Fruit fly (Drosophila melanogaster) whole organism, embryonic: ENCODE measurements around the gene Fitm.

ENCODE experiments used
- Ada2b ChIP-seq: fragments of 200-800 bp; sonication (Bioruptor generic); IDR thresholded peaks from 2 replicates; pipeline ENCODE4 v1.3.6; 2022; ENCODE audit warnings: missing biosample characterization, missing genetic modification characterization
- CG1024 ChIP-seq: fragments of 200-800 bp; sonication (Bioruptor generic); IDR thresholded peaks from 2 replicates; pipeline ENCODE4 v1.3.6; 2022; ENCODE audit warnings: missing biosample characterization, missing genetic modification characterization
- CG11504 ChIP-seq: fragments of 200-800 bp; sonication (Bioruptor generic); optimal IDR thresholded peaks from 3 replicates; lab custom pipeline; 2019; ENCODE audit warnings: missing biosample characterization, mild to moderate bottlenecking, missing genetic modification characterization, moderate library complexity
- CG11695 ChIP-seq: fragments of 200-800 bp; sonication (Bioruptor generic); IDR thresholded peaks from 3 replicates; pipeline ENCODE4 v1.3.6; 2022; ENCODE audit warnings: missing biosample characterization, missing genetic modification characterization
- CG11723 ChIP-seq: fragments of 200-800 bp; sonication (Bioruptor generic); optimal IDR thresholded peaks from 2 replicates; lab custom pipeline; 2017; ENCODE audit warnings: missing biosample characterization, mild to moderate bottlenecking, missing genetic modification characterization
- CG12219 ChIP-seq: fragments of 200-800 bp; sonication (Bioruptor generic); optimal IDR thresholded peaks from 3 replicates; lab custom pipeline; 2018; ENCODE audit warnings: missing biosample characterization, mild to moderate bottlenecking, missing genetic modification characterization
- CG12659 ChIP-seq: fragments of 200-800 bp; sonication (Bioruptor generic); optimal IDR thresholded peaks from 3 replicates; lab custom pipeline; 2017; ENCODE audit warnings: mild to moderate bottlenecking, missing biosample characterization, missing genetic modification reagents, missing genetic modification characterization
- CG14441 ChIP-seq: fragments of 200-800 bp; sonication (Bioruptor generic); IDR thresholded peaks from 2 replicates; pipeline ENCODE4 v1.3.6; 2022; ENCODE audit warnings: missing biosample characterization, missing genetic modification characterization
- CG15269 ChIP-seq: fragments of 200-800 bp; sonication (Bioruptor generic); optimal IDR thresholded peaks from 2 replicates; lab custom pipeline; 2018; ENCODE audit warnings: missing biosample characterization, mild to moderate bottlenecking, missing genetic modification characterization, moderate library complexity
- CG15479 ChIP-seq: fragments of 200-800 bp; sonication (Bioruptor generic); optimal IDR thresholded peaks from 3 replicates; lab custom pipeline; 2019; ENCODE audit warnings: missing biosample characterization, mild to moderate bottlenecking, missing genetic modification characterization, moderate library complexity
- CG15514 ChIP-seq: fragments of 200-800 bp; sonication (Bioruptor generic); optimal IDR thresholded peaks from 3 replicates; lab custom pipeline; 2017; ENCODE audit warnings: missing biosample characterization, missing genetic modification characterization, mild to moderate bottlenecking, moderate library complexity, missing genetic modification reagents
- CG15601 ChIP-seq: fragments of 200-800 bp; sonication (Bioruptor generic); optimal IDR thresholded peaks from 3 replicates; lab custom pipeline; 2019; ENCODE audit warnings: missing biosample characterization, mild to moderate bottlenecking, missing genetic modification characterization, moderate library complexity
- CG1602 ChIP-seq: fragments of 200-800 bp; sonication (Bioruptor generic); optimal IDR thresholded peaks from 3 replicates; lab custom pipeline; 2016; ENCODE audit warnings: missing biosample characterization, missing genetic modification characterization
- CG17612 ChIP-seq: fragments of 200-800 bp; sonication (Bioruptor generic); IDR thresholded peaks from 2 replicates; pipeline ENCODE4 v1.3.6; 2022; ENCODE audit warnings: missing biosample characterization, missing genetic modification characterization
- CG18011 ChIP-seq: fragments of 200-800 bp; sonication (Bioruptor generic); optimal IDR thresholded peaks from 2 replicates; lab custom pipeline; 2017; ENCODE audit warnings: missing biosample characterization, missing genetic modification characterization, mild to moderate bottlenecking, moderate library complexity, missing genotype
- CG2116 ChIP-seq: fragments of 200-800 bp; sonication (Bioruptor generic); optimal IDR thresholded peaks from 3 replicates; lab custom pipeline; 2018; ENCODE audit warnings: missing biosample characterization, mild to moderate bottlenecking, missing genetic modification characterization
- CG7271 ChIP-seq: fragments of 200-800 bp; sonication (Bioruptor generic); optimal IDR thresholded peaks from 2 replicates; lab custom pipeline; 2018; ENCODE audit warnings: missing biosample characterization, mild to moderate bottlenecking, missing genetic modification characterization, moderate library complexity
- CG8388 ChIP-seq: fragments of 200-800 bp; sonication (Bioruptor generic); optimal IDR thresholded peaks from 2 replicates; lab custom pipeline; 2019; ENCODE audit warnings: missing biosample characterization, mild to moderate bottlenecking, missing genetic modification characterization, moderate library complexity
- CG9727 ChIP-seq: fragments of 200-800 bp; sonication (Bioruptor generic); optimal IDR thresholded peaks from 3 replicates; lab custom pipeline; 2017; ENCODE audit warnings: missing biosample characterization, mild to moderate bottlenecking, missing genetic modification characterization
- CG9932 ChIP-seq: fragments of 200-800 bp; sonication (Bioruptor generic); IDR thresholded peaks from 2 replicates; pipeline ENCODE4 v1.3.6; 2022; ENCODE audit warnings: missing biosample characterization, missing genetic modification characterization
- Dad ChIP-seq: fragments of 200-800 bp; sonication (Bioruptor generic); optimal IDR thresholded peaks from 3 replicates; lab custom pipeline; 2016; ENCODE audit warnings: missing biosample characterization, missing genetic modification characterization
- Ets97D ChIP-seq: fragments of 200-800 bp; sonication (Bioruptor generic); optimal IDR thresholded peaks from 3 replicates; lab custom pipeline; 2016; ENCODE audit warnings: missing biosample characterization, missing genetic modification characterization
- Gsc ChIP-seq: fragments of 200-800 bp; sonication (Bioruptor generic); IDR thresholded peaks from 2 replicates; pipeline ENCODE4 v1.3.6; 2022; ENCODE audit warnings: missing biosample characterization, missing genetic modification characterization
- HHEX ChIP-seq: fragments of 200-800 bp; sonication (Bioruptor generic); optimal IDR thresholded peaks from 3 replicates; lab custom pipeline; 2017; ENCODE audit warnings: missing biosample characterization, mild to moderate bottlenecking, missing genetic modification characterization, missing genetic modification reagents
- HLH3B ChIP-seq: fragments of 200-800 bp; sonication (Bioruptor generic); IDR thresholded peaks from 2 replicates; pipeline ENCODE4 v1.3.6; 2022; ENCODE audit warnings: missing biosample characterization, missing genetic modification characterization
- Hmx ChIP-seq: fragments of 200-800 bp; sonication (Bioruptor generic); optimal IDR thresholded peaks from 2 replicates; lab custom pipeline; 2016; ENCODE audit warnings: missing biosample characterization, missing genetic modification characterization
- MTF-1 ChIP-seq: fragments of 200-800 bp; sonication (Bioruptor generic); optimal IDR thresholded peaks from 2 replicates; lab custom pipeline; 2018; ENCODE audit warnings: missing biosample characterization, mild to moderate bottlenecking, missing genetic modification characterization, borderline replicate concordance
- Mad ChIP-seq: fragments of 200-800 bp; sonication (Bioruptor generic); optimal IDR thresholded peaks from 2 replicates; lab custom pipeline; 2016; ENCODE audit warnings: missing biosample characterization, missing genetic modification characterization
- Neu2 ChIP-seq: fragments of 200-800 bp; sonication (Bioruptor generic); optimal IDR thresholded peaks from 3 replicates; lab custom pipeline; 2016; ENCODE audit warnings: missing biosample characterization, missing genetic modification characterization, borderline replicate concordance
- NfI ChIP-seq: fragments of 200-800 bp; sonication (Bioruptor generic); optimal IDR thresholded peaks from 3 replicates; lab custom pipeline; 2018; ENCODE audit warnings: missing biosample characterization, mild to moderate bottlenecking, missing genetic modification characterization, moderate library complexity
- PHDP ChIP-seq: fragments of 200-800 bp; sonication (Bioruptor generic); optimal IDR thresholded peaks from 3 replicates; lab custom pipeline; 2018; ENCODE audit warnings: missing biosample characterization, mild to moderate bottlenecking, missing genetic modification characterization, moderate library complexity
- Sox100B ChIP-seq: fragments of 200-800 bp; sonication (Bioruptor generic); optimal IDR thresholded peaks from 3 replicates; lab custom pipeline; 2018; ENCODE audit warnings: missing biosample characterization, mild to moderate bottlenecking, missing genetic modification characterization
- caup ChIP-seq: fragments of 200-800 bp; sonication (Bioruptor generic); optimal IDR thresholded peaks from 3 replicates; lab custom pipeline; 2017; ENCODE audit warnings: missing biosample characterization, mild to moderate bottlenecking, missing genetic modification characterization, moderate library complexity; ENCODE audit not compliant: severe bottlenecking
- ci ChIP-seq: fragments of 200-800 bp; sonication (Bioruptor generic); IDR thresholded peaks from 3 replicates; pipeline ENCODE4 v1.3.6; 2022; ENCODE audit warnings: missing biosample characterization, missing genetic modification characterization
- danr ChIP-seq: fragments of 200-800 bp; sonication (Bioruptor generic); IDR thresholded peaks from 2 replicates; pipeline ENCODE4 v1.3.6; 2022; ENCODE audit warnings: missing biosample characterization, missing genetic modification characterization
- dati ChIP-seq: fragments of 200-800 bp; sonication (Bioruptor generic); IDR thresholded peaks from 2 replicates; pipeline ENCODE4 v1.3.6; 2022; ENCODE audit warnings: missing biosample characterization, missing genetic modification characterization
- ems ChIP-seq: fragments of 200-800 bp; sonication (Bioruptor generic); optimal IDR thresholded peaks from 3 replicates; lab custom pipeline; 2016; ENCODE audit warnings: missing biosample characterization, missing genetic modification characterization
- en ChIP-seq: fragments of 200-800 bp; sonication (Bioruptor generic); optimal IDR thresholded peaks from 2 replicates; lab custom pipeline; 2016; ENCODE audit warnings: missing biosample characterization, missing genetic modification characterization
- eve ChIP-seq, 2 experiments: fragments of >200 bp; optimal IDR thresholded peaks; 2 replicates each; lab custom pipeline; 2017; ENCODE audit warnings: missing biosample characterization in 2 of 2, missing genetic modification characterization in 2 of 2
- grau ChIP-seq: fragments of 200-800 bp; optimal IDR thresholded peaks from 3 replicates; lab custom pipeline; 2019; ENCODE audit warnings: missing biosample characterization, mild to moderate bottlenecking, missing genetic modification characterization, moderate library complexity
- h ChIP-seq: fragments of >200 bp; optimal IDR thresholded peaks from 2 replicates; lab custom pipeline; 2017
- sens ChIP-seq: fragments of 200-800 bp; sonication (Bioruptor generic); peaks from one replicate; lab custom pipeline; 2016; ENCODE audit warnings: missing biosample characterization, missing genetic modification characterization
- sens-2 ChIP-seq: fragments of 200-800 bp; sonication (Bioruptor generic); IDR thresholded peaks from 2 replicates; pipeline ENCODE4 v1.3.6; 2022; ENCODE audit warnings: missing biosample characterization, missing genetic modification characterization
- so ChIP-seq: fragments of 200-800 bp; sonication (Bioruptor generic); IDR thresholded peaks from 3 replicates; pipeline ENCODE4 v1.3.6; 2022; ENCODE audit warnings: missing biosample characterization, missing genetic modification characterization
- stwl ChIP-seq: fragments of 200-800 bp; sonication (Bioruptor generic); optimal IDR thresholded peaks from 3 replicates; lab custom pipeline; 2018; ENCODE audit warnings: missing biosample characterization, mild to moderate bottlenecking, missing genetic modification characterization, moderate library complexity
- tio ChIP-seq: fragments of 200-800 bp; sonication (Bioruptor generic); optimal IDR thresholded peaks from 2 replicates; lab custom pipeline; 2017; ENCODE audit warnings: missing biosample characterization, missing genetic modification characterization, inconsistent platforms

The Fitm gene

dm6 chr3L:5096674-5097073 is 49.2 kb downstream of the Fitm start:
- TF ChIP-seq sens-2 (GFP tag; lab: Robert Waterston, UW) (peak; percentile 18; the same call in 1 of the 2 replicates), h (no peak), Mad (GFP tag; lab: Kevin White, UChicago) (no peak), CG14441 (GFP tag; lab: Robert Waterston, UW) (no peak), ems (no peak), Sox100B (GFP tag; lab: Kevin White, UChicago) (no peak), CG11695 (GFP tag; lab: Robert Waterston, UW) (no peak), CG15269 (no peak), CG1024 (GFP tag; lab: Robert Waterston, UW) (peak; percentile 36; the same call in 1 of the 2 replicates), grau (tag; lab: Kevin White, UChicago) (no peak), Dad (GFP tag; lab: Kevin White, UChicago) (no peak), Hmx (GFP tag; lab: Kevin White, UChicago) (no peak), Ets97D (GFP tag; lab: Kevin White, UChicago) (peak; percentile 87), CG12659 (GFP tag; lab: Kevin White, UChicago) (no peak), CG15514 (peak; percentile 31), NfI (GFP tag; lab: Kevin White, UChicago) (peak; percentile 45), PHDP (tag; lab: Kevin White, UChicago) (no peak), stwl (tag; lab: Kevin White, UChicago) (peak; percentile 38), CG9932 (GFP tag; lab: Robert Waterston, UW) (no peak), tio (GFP tag; lab: Kevin White, UChicago) (no peak), Neu2 (GFP tag; lab: Kevin White, UChicago) (no peak), so (no peak), danr (no peak), en (GFP tag; lab: Kevin White, UChicago) (no peak), MTF-1 (peak; percentile 56), dati (GFP tag; lab: Robert Waterston, UW) (no peak), CG8388 (GFP tag; lab: Kevin White, UChicago) (no peak), CG2116 (GFP tag; lab: Kevin White, UChicago) (no peak), CG1602 (GFP tag; lab: Kevin White, UChicago) (no peak), eve (GFP tag; optimal IDR thresholded peaks at IDR 0.05; lab: Kevin White, UChicago) (no peak), CG11504 (tag; lab: Kevin White, UChicago) (no peak), CG15601 (tag; lab: Kevin White, UChicago) (no peak), sens (peak; percentile 75), CG11723 (GFP tag; lab: Kevin White, UChicago) (no peak), CG15479 (no peak), caup (GFP tag; lab: Kevin White, UChicago) (peak; percentile 8), Gsc (GFP tag; lab: Robert Waterston, UW) (no peak), CG17612 (no peak), CG7271 (peak; percentile 69), HHEX (GFP tag; lab: Kevin White, UChicago) (no peak), Ada2b (GFP tag; lab: Robert Waterston, UW) (no peak), CG18011 (GFP tag; lab: Kevin White, UChicago) (no peak), HLH3B (GFP tag; lab: Robert Waterston, UW) (no peak), CG9727 (GFP tag; lab: Kevin White, UChicago) (no peak), CG12219 (peak; percentile 42), ci (peak; percentile 81)
- TF ChIP-seq, all 482 proteins: peak for 12
